Worm (Caenorhabditis elegans) whole organism, L3 larva: ENCODE measurements around the gene ucr-2.2.

Source experiments
- aly-2 ChIP-seq: fragments of 150-350 bp; optimal IDR thresholded peaks from 2 replicates; lab custom pipeline; 2014; ENCODE audit warnings: missing biosample characterization, missing genetic modification characterization
- ceh-28 ChIP-seq: fragments of 150-350 bp; optimal IDR thresholded peaks from 2 replicates; lab custom pipeline; 2014; ENCODE audit warnings: missing biosample characterization, missing genetic modification reagents, missing genetic modification characterization
- egl-27 ChIP-seq: sonication (generic microtip); optimal IDR thresholded peaks from 4 replicates; lab custom pipeline; 2017; ENCODE audit warnings: missing biosample characterization, missing genetic modification reagents, missing genetic modification characterization
- elt-3 ChIP-seq, 3 experiments: fragments of 150-350 bp in 1 of 3; sonication (generic microtip) in 2 of 3; optimal IDR thresholded peaks; 2 replicates in 2 of 3; 4 replicates in 1 of 3; lab custom pipeline; 2014 to 2017; ENCODE audit warnings: missing biosample characterization in 3 of 3, missing genetic modification characterization in 3 of 3
- lsy-12 ChIP-seq: sonication (generic microtip); optimal IDR thresholded peaks from 2 replicates; lab custom pipeline; 2016; ENCODE audit warnings: mild to moderate bottlenecking, missing genetic modification characterization, missing compliant biosample characterization
- mml-1 ChIP-seq: fragments of 150-350 bp; sonication (generic microtip); optimal IDR thresholded peaks from 3 replicates; lab custom pipeline; 2014; ENCODE audit warnings: missing biosample characterization, missing genetic modification characterization
- nhr-25 ChIP-seq: sonication (generic microtip); optimal IDR thresholded peaks from 2 replicates; lab custom pipeline; 2017; ENCODE audit warnings: missing biosample characterization, missing genetic modification characterization
- tbx-2 ChIP-seq: sonication (generic microtip); optimal IDR thresholded peaks from 2 replicates; lab custom pipeline; 2016; ENCODE audit warnings: mild to moderate bottlenecking, missing genetic modification characterization, missing compliant biosample characterization
- unc-62 ChIP-seq: fragments of 150-350 bp; sonication (generic microtip); optimal IDR thresholded peaks from 4 replicates; lab custom pipeline; 2014; ENCODE audit warnings: missing biosample characterization, missing genetic modification reagents, missing genetic modification characterization
- ztf-11 ChIP-seq: fragments of 150-350 bp; optimal IDR thresholded peaks from 2 replicates; lab custom pipeline; 2014; ENCODE audit warnings: missing biosample characterization, missing genetic modification characterization

DNA sequence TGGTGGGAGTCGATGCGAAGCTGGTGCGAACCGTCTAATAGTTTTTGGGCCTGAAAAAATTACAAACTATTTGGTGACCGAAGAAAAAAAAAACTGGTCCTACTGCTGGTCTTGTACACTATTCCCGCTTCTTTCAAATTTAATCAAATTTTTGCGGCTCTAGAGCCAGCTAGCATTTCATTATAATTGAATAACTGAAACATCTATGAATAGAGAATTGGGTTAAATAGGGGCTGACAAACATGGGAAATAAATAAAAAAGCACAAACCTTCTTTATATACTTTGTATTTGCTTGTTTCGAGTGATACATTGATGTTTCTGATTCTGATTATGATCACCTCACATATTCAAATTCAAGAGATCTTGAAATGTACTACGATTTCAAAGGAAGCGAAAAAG is 48.6 kb upstream of the ucr-2.2 start:
- TF ChIP-seq ztf-11 (tag; lab: Kevin White, UChicago), result no peak
- no peak for TF ChIP-seq ceh-28 (tag; lab: Kevin White, UChicago)
- no peak for TF ChIP-seq tbx-2 (tag; lab: Kevin White, UChicago)
- no peak for TF ChIP-seq egl-27 (tag; lab: Kevin White, UChicago)
- no peak for TF ChIP-seq elt-3 (tag; optimal IDR thresholded peaks at IDR 0.05; lab: Kevin White, UChicago)
- no peak for TF ChIP-seq unc-62 (GFP tag; lab: Kevin White, UChicago)
- no peak for TF ChIP-seq aly-2 (tag; lab: Kevin White, UChicago)
- no peak for TF ChIP-seq mml-1
- TF ChIP-seq lsy-12 (tag; lab: Kevin White, UChicago), result no peak
- TF ChIP-seq nhr-25 (tag; lab: Kevin White, UChicago), result no peak
